Worm (Caenorhabditis elegans) whole organism, L4 larva: ENCODE measurements around the gene mai-1.

ENCODE experiments used
- arid-1 ChIP-seq: fragments of 200-800 bp; sonication (Bioruptor generic); conservative IDR thresholded peaks from 2 replicates; pipeline ENCODE4 v1.3.6; 2022; ENCODE audit warnings: missing genetic modification reagents, missing genetic modification characterization, missing compliant biosample characterization
- mep-1 ChIP-seq: fragments of 150-350 bp; sonication (generic microtip); optimal IDR thresholded peaks from 3 replicates; lab custom pipeline; 2014; ENCODE audit warnings: missing biosample characterization, missing genetic modification characterization
- snpc-4 ChIP-seq: fragments of 150-350 bp; optimal IDR thresholded peaks from 2 replicates; lab custom pipeline; 2014; ENCODE audit warnings: missing biosample characterization, missing genetic modification characterization
- unc-62 ChIP-seq, 3 experiments: fragments of 150-350 bp in 1 of 3; sonication (generic microtip); optimal IDR thresholded peaks in 2 of 3; peaks in 1 of 3; 1 replicate in 1 of 3; 2 replicates in 2 of 3; lab custom pipeline; 2014 to 2017; ENCODE audit warnings: missing biosample characterization in 3 of 3, missing genetic modification characterization in 3 of 3, missing genetic modification reagents in 3 of 3, missing genotype in 1 of 3

DNA sequence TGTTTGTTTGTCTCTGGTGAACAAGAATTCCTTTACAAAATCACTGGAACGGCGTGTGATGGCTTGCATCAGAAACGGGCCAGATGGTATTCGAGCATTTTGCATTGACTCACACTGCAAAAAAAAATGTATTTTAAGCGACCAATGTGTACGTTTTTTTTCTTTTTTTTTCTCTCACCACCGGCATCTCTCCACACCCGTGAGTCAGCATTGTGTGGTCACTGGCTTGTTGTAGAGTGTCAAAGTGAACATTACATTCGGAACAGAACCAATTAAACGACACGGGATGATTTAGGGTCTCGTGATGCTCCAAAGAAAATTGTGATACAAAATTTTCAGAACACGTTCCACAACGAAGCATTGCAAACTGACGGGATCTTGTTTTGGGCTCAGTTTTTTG lies 14.8 kb downstream of the mai-1 start:
- TF ChIP-seq arid-1 (GFP tag; lab: Robert Waterston, UW) (no peak), unc-62 (GFP tag; optimal IDR thresholded peaks at IDR 0.05 in 1 of 2; lab: Kevin White, UChicago) (peak in 1 of 2 experiments; percentile 18), unc-62 (tag; optimal IDR thresholded peaks at IDR 0.05; lab: Kevin White, UChicago) (no peak), snpc-4 (tag; lab: Kevin White, UChicago) (no peak), mep-1 (tag; lab: Kevin White, UChicago) (peak; percentile 3)
